Worm (Caenorhabditis elegans) whole organism, young adult: ENCODE results near the gene clp-4.

Experiments
- B0019.2 ChIP-seq: fragments of 200-800 bp; sonication (Bioruptor generic); conservative IDR thresholded peaks from 2 replicates; pipeline ENCODE4 v1.3.6; 2022; ENCODE audit warnings: missing genetic modification reagents, missing genetic modification characterization, missing compliant biosample characterization
- D2030.7 ChIP-seq: fragments of 200-800 bp; sonication (Bioruptor generic); IDR thresholded peaks from 2 replicates; pipeline ENCODE4 v1.3.6; 2022; ENCODE audit warnings: missing genetic modification reagents, missing genetic modification characterization, missing compliant biosample characterization
- F37B4.10 ChIP-seq: fragments of 200-800 bp; sonication (Bioruptor generic); IDR thresholded peaks from 2 replicates; pipeline ENCODE4 v1.3.6; 2022; ENCODE audit warnings: missing genetic modification characterization, missing compliant biosample characterization
- K12H6.12 ChIP-seq: fragments of 200-800 bp; sonication (Bioruptor generic); optimal IDR thresholded peaks from 2 replicates; lab custom pipeline; 2018; ENCODE audit warnings: mild to moderate bottlenecking, missing genetic modification characterization, missing compliant biosample characterization
- T07F8.4 ChIP-seq: sonication (generic microtip); optimal IDR thresholded peaks from 2 replicates; lab custom pipeline; 2016; ENCODE audit warnings: mild to moderate bottlenecking, missing genetic modification characterization, moderate library complexity, missing compliant biosample characterization
- Y53F4B.3 ChIP-seq: fragments of 200-800 bp; sonication (Bioruptor generic); IDR thresholded peaks from 2 replicates; pipeline ENCODE4 v1.3.6; 2022; ENCODE audit warnings: missing genetic modification reagents, missing genetic modification characterization, missing compliant biosample characterization
- Y53G8AR.9 ChIP-seq: fragments of 200-800 bp; sonication (Bioruptor generic); conservative IDR thresholded peaks from 2 replicates; pipeline ENCODE4 v1.3.6; 2022; ENCODE audit warnings: missing genetic modification reagents, missing genetic modification characterization, missing compliant biosample characterization
- Y56A3A.18 ChIP-seq: fragments of 200-800 bp; sonication (Bioruptor generic); IDR thresholded peaks from 2 replicates; pipeline ENCODE4 v1.3.6; 2022; ENCODE audit warnings: missing genetic modification reagents, missing genetic modification characterization, missing compliant biosample characterization
- Y95B8A.8 ChIP-seq: fragments of 200-800 bp; sonication (Bioruptor generic); IDR thresholded peaks from 2 replicates; pipeline ENCODE4 v1.3.6; 2022; ENCODE audit warnings: missing genetic modification reagents, missing genetic modification characterization, missing compliant biosample characterization
- aptf-2 ChIP-seq: fragments of 200-800 bp; sonication (Bioruptor generic); conservative IDR thresholded peaks from 2 replicates; pipeline ENCODE4 v1.3.6; 2022; ENCODE audit warnings: missing genetic modification reagents, missing genetic modification characterization, missing compliant biosample characterization
- aptf-3 ChIP-seq: fragments of 200-800 bp; sonication (Bioruptor generic); IDR thresholded peaks from 2 replicates; pipeline ENCODE4 v1.3.6; 2022; ENCODE audit warnings: missing genetic modification characterization, missing compliant biosample characterization
- athp-1 ChIP-seq: sonication (generic microtip); optimal IDR thresholded peaks from 2 replicates; lab custom pipeline; 2017; ENCODE audit warnings: mild to moderate bottlenecking, missing genetic modification characterization, missing compliant biosample characterization
- attf-5 ChIP-seq: fragments of 200-800 bp; sonication (Bioruptor generic); optimal IDR thresholded peaks from 2 replicates; lab custom pipeline; 2018; ENCODE audit warnings: mild to moderate bottlenecking, missing genetic modification characterization, missing compliant biosample characterization
- cebp-1 ChIP-seq, 2 experiments: fragments of 200-800 bp in 1 of 2; sonication (Bioruptor generic) in 1 of 2; sonication (generic microtip) in 1 of 2; IDR thresholded peaks in 1 of 2; optimal IDR thresholded peaks in 1 of 2; 2 replicates each; pipeline versions ENCODE4 v1.3.6 to Lab custom; 2017 to 2022; ENCODE audit warnings: missing compliant biosample characterization in 2 of 2, missing genetic modification characterization in 2 of 2, mild to moderate bottlenecking in 1 of 2, missing genetic modification reagents in 1 of 2, moderate library complexity in 1 of 2
- ceh-91 ChIP-seq: fragments of 200-800 bp; sonication (Bioruptor generic); IDR thresholded peaks from 2 replicates; pipeline ENCODE4 v1.3.6; 2022; ENCODE audit warnings: missing genetic modification reagents, missing genetic modification characterization, missing compliant biosample characterization
- chd-7 ChIP-seq: sonication (generic microtip); optimal IDR thresholded peaks from 2 replicates; lab custom pipeline; 2016; ENCODE audit warnings: mild to moderate bottlenecking, missing genetic modification characterization, moderate library complexity, missing compliant biosample characterization
- die-1 ChIP-seq: sonication (generic microtip); optimal IDR thresholded peaks from 2 replicates; lab custom pipeline; 2016; ENCODE audit warnings: missing genotype, mild to moderate bottlenecking, missing genetic modification characterization, missing compliant biosample characterization
- dpl-1 ChIP-seq: fragments of 150-350 bp; optimal IDR thresholded peaks from 2 replicates; lab custom pipeline; 2014; ENCODE audit warnings: missing biosample characterization, missing genetic modification reagents, missing genetic modification characterization
- efl-1 ChIP-seq: fragments of 150-350 bp; optimal IDR thresholded peaks from 2 replicates; lab custom pipeline; 2014; ENCODE audit warnings: missing biosample characterization, missing genetic modification reagents, missing genetic modification characterization
- egl-18 ChIP-seq: fragments of 200-800 bp; sonication (Bioruptor generic); IDR thresholded peaks from 2 replicates; pipeline ENCODE4 v1.3.6; 2022; ENCODE audit warnings: missing genetic modification reagents, missing genetic modification characterization, missing compliant biosample characterization
- ekl-4 ChIP-seq: fragments of 200-800 bp; sonication (Bioruptor generic); IDR thresholded peaks from 2 replicates; pipeline ENCODE4 v1.3.6; 2022; ENCODE audit warnings: missing genetic modification reagents, missing genetic modification characterization, missing compliant biosample characterization
- hmg-1.2 ChIP-seq: fragments of 200-800 bp; sonication (Bioruptor generic); IDR thresholded peaks from 2 replicates; pipeline ENCODE4 v1.3.6; 2022; ENCODE audit warnings: missing genetic modification reagents, missing genetic modification characterization, missing compliant biosample characterization
- hsf-1 ChIP-seq: fragments of 200-800 bp; sonication (Bioruptor generic); IDR thresholded peaks from 2 replicates; pipeline ENCODE4 v1.3.6; 2022; ENCODE audit warnings: missing genetic modification reagents, missing genetic modification characterization, missing compliant biosample characterization
- lag-1 ChIP-seq: fragments of 200-800 bp; sonication (Bioruptor generic); IDR thresholded peaks from 2 replicates; pipeline ENCODE4 v1.3.6; 2022; ENCODE audit warnings: missing genetic modification reagents, missing genetic modification characterization, missing compliant biosample characterization
- let-607 ChIP-seq, 2 experiments: fragments of 200-800 bp in 1 of 2; sonication (Bioruptor generic) in 1 of 2; sonication (generic microtip) in 1 of 2; optimal IDR thresholded peaks; 2 replicates each; lab custom pipeline; 2016 to 2018; ENCODE audit warnings: mild to moderate bottlenecking in 2 of 2, missing compliant biosample characterization in 2 of 2, missing genetic modification characterization in 2 of 2, moderate library complexity in 2 of 2, missing genotype in 1 of 2
- lin-35 ChIP-seq, 3 experiments: fragments of 150-350 bp in 2 of 3; sonication (generic microtip) in 1 of 3; optimal IDR thresholded peaks; 2 replicates each; lab custom pipeline; 2014 to 2018; ENCODE audit warnings: missing biosample characterization in 3 of 3, missing genetic modification characterization in 3 of 3, missing genetic modification reagents in 3 of 3
- lin-40 ChIP-seq: sonication (generic microtip); optimal IDR thresholded peaks from 2 replicates; lab custom pipeline; 2016; ENCODE audit warnings: missing genetic modification characterization, mild to moderate bottlenecking, missing compliant biosample characterization, missing genotype, missing genetic modification reagents
- madf-3 ChIP-seq: fragments of 200-800 bp; sonication (Bioruptor generic); IDR thresholded peaks from 2 replicates; pipeline ENCODE4 v1.3.6; 2022; ENCODE audit warnings: missing genetic modification reagents, missing genetic modification characterization, missing compliant biosample characterization
- madf-6 ChIP-seq: fragments of 200-800 bp; sonication (Bioruptor generic); IDR thresholded peaks from 2 replicates; pipeline ENCODE4 v1.3.6; 2022; ENCODE audit warnings: missing genetic modification reagents, missing genetic modification characterization, missing compliant biosample characterization
- madf-8 ChIP-seq: fragments of 200-800 bp; sonication (Bioruptor generic); conservative IDR thresholded peaks from 2 replicates; pipeline ENCODE4 v1.3.6; 2022; ENCODE audit warnings: missing genetic modification reagents, missing genetic modification characterization, missing compliant biosample characterization
- nhr-120 ChIP-seq: fragments of 200-800 bp; sonication (Bioruptor generic); IDR thresholded peaks from 2 replicates; pipeline ENCODE4 v1.3.6; 2022; ENCODE audit warnings: missing genetic modification characterization, missing compliant biosample characterization
- nhr-27 ChIP-seq: fragments of 200-800 bp; sonication (Bioruptor generic); optimal IDR thresholded peaks from 2 replicates; lab custom pipeline; 2018; ENCODE audit warnings: mild to moderate bottlenecking, missing genetic modification characterization, moderate library complexity, missing compliant biosample characterization
- pha-4 ChIP-seq: fragments of 150-350 bp; sonication (generic microtip); optimal IDR thresholded peaks from 2 replicates; lab custom pipeline; 2014; ENCODE audit warnings: missing biosample characterization, missing genetic modification reagents, missing genetic modification characterization
- repo-1 ChIP-seq: sonication (generic microtip); optimal IDR thresholded peaks from 2 replicates; lab custom pipeline; 2017; ENCODE audit warnings: mild to moderate bottlenecking, missing genetic modification characterization, missing compliant biosample characterization
- sdz-38 ChIP-seq: sonication (generic microtip); optimal IDR thresholded peaks from 2 replicates; lab custom pipeline; 2016; ENCODE audit warnings: missing genotype, missing genetic modification characterization, missing compliant biosample characterization
- snpc-3.4 ChIP-seq: sonication (generic microtip); optimal IDR thresholded peaks from 2 replicates; lab custom pipeline; 2017; ENCODE audit warnings: missing genetic modification characterization, mild to moderate bottlenecking, missing compliant biosample characterization, antibody characterized with exemption, moderate library complexity, missing genotype, missing genetic modification reagents
- snpc-4 ChIP-seq, 5 experiments: fragments of 150-350 bp in 1 of 5; sonication (generic microtip) in 4 of 5; optimal IDR thresholded peaks; 2 replicates each; lab custom pipeline; 2014 to 2018; ENCODE audit warnings: missing genetic modification characterization in 5 of 5, missing biosample characterization in 3 of 5, antibody characterized with exemption in 2 of 5, mild to moderate bottlenecking in 2 of 5, missing compliant biosample characterization in 2 of 5, missing genotype in 2 of 5, moderate library complexity in 2 of 5, missing genetic modification reagents in 1 of 5
- sptf-2 ChIP-seq: fragments of 200-800 bp; sonication (Bioruptor generic); optimal IDR thresholded peaks from 2 replicates; lab custom pipeline; 2018; ENCODE audit warnings: mild to moderate bottlenecking, missing genetic modification characterization, missing compliant biosample characterization
- zim-3 ChIP-seq: sonication (generic microtip); optimal IDR thresholded peaks from 2 replicates; lab custom pipeline; 2017; ENCODE audit warnings: mild to moderate bottlenecking, missing genetic modification characterization, moderate library complexity, missing compliant biosample characterization
- ztf-18 ChIP-seq: sonication (generic microtip); optimal IDR thresholded peaks from 2 replicates; lab custom pipeline; 2016; ENCODE audit warnings: missing genotype, mild to moderate bottlenecking, missing genetic modification characterization, missing compliant biosample characterization
- ztf-25 ChIP-seq: fragments of 200-800 bp; sonication (Bioruptor generic); IDR thresholded peaks from 2 replicates; pipeline ENCODE4 v1.3.6; 2022; ENCODE audit warnings: missing genetic modification reagents, missing genetic modification characterization, missing compliant biosample characterization
- ztf-6 ChIP-seq: fragments of 200-800 bp; sonication (Bioruptor generic); IDR thresholded peaks from 2 replicates; pipeline ENCODE4 v1.3.6; 2022; ENCODE audit warnings: missing genetic modification reagents, missing genetic modification characterization, missing compliant biosample characterization

clp-4 gene

DNA sequence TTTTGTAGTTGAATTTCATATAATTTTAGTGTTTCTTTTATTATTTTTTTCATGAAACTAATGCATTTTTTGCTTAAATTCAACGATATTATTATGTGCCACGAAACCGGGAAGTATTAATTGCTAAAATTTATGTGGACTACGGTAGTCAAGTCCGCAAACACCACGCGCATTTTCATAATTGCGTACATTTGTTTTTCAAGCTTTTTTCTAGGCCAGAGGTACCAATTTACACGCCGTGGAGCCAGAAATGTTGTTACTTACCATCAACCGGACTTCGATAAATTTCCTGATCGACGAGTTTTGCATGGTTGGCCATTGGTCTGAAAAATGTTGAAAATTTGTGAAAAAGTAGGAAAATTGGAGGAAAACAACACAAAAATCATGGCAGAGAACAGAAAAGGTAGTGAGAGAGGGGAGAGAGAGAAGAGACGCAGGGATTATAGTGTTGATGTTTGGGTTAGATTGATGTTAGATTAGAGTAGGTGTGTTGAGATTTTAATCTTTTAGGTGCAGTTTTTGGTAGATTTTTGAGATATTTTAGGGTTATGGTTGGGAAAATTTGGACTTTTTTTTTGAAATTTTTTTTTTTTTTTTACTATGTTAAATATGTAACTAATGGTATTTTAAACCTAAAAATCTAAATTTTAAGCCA, at the start of gene clp-4:
Gene clp-4, minus strand, starts transcription at position 323 of the 655 bp plus-strand sequence.
- TF ChIP-seq hmg-1.2 (GFP tag; lab: Robert Waterston, UW): peak; percentile 6; the same call in 1 of the 2 replicates
- no peak for TF ChIP-seq ztf-18 (tag; lab: Kevin White, UChicago)
- TF ChIP-seq madf-3: no peak
- no peak for TF ChIP-seq Y56A3A.18 (GFP tag; lab: Robert Waterston, UW)

DNA sequence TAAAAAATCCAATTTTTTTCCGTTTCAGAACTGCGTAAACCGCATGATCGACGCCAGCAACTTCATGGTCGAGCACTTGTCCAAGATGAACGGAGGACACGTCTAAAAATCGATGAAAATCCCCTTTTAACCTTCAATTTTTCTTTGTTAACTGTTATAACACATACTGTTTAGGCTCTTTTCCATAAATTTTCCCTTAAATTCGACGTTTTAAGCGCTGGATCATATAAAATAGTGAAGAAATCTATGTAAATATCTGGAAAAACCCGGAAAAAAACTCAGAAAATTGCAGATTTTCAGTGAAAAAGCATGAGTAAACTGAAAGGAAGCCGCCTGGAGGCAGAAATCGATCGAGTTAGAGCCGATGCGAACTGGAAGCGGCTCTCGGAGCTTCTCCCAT, 42.0 kb upstream of the clp-4 start, which contains the start of gene ttc-7:
Gene ttc-7, plus strand, starts transcription at position 301 of the 400 bp plus-strand sequence.
- no peak for TF ChIP-seq repo-1
- no peak for TF ChIP-seq cebp-1 (GFP tag; IDR thresholded peaks at IDR 0.05; lab: Robert Waterston, UW)
- no peak for TF ChIP-seq cebp-1 (tag; optimal IDR thresholded peaks at IDR 0.05; lab: Kevin White, UChicago)
- no peak for TF ChIP-seq T07F8.4 (tag; lab: Kevin White, UChicago)
- TF ChIP-seq zim-3: no peak
- TF ChIP-seq sptf-2: no peak
- no peak for TF ChIP-seq dpl-1 (GFP tag; lab: Kevin White, UChicago)
- TF ChIP-seq pha-4: no peak
- no peak for TF ChIP-seq hsf-1 (GFP tag; lab: Robert Waterston, UW)

DNA sequence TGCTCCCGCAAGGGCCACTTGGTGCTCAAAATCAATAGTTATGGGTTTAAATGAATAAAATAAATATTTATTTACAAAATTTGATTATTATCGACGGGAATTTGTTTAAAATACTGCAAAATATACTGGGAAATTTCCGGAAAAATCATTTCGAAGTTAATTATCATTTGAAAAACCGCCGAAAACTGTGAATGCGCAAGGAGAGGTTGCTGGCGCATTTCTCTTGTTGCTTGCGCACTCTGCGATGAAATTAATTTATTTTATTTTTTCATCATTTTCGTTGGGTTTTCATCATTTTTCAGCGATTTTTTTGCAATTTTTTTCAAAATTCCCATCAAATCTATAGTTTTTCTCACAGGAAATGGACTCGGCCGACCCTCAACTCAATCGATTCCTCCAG, 41.4 kb upstream of the clp-4 start, which contains the start of gene ddp-1:
Gene ddp-1, plus strand, starts transcription at position 357 of the 400 bp plus-strand sequence.
- TF ChIP-seq repo-1 (peak; percentile 96), aptf-3 (no peak), D2030.7 (GFP tag; lab: Robert Waterston, UW) (peak; percentile 88), egl-18 (peak; percentile 72; the same call in 1 of the 2 replicates), sdz-38 (tag; lab: Kevin White, UChicago) (no peak), Y56A3A.18 (GFP tag; lab: Robert Waterston, UW) (peak; percentile 97), hmg-1.2 (GFP tag; lab: Robert Waterston, UW) (peak; percentile 77), B0019.2 (GFP tag; lab: Robert Waterston, UW) (peak; percentile 84), lin-40 (tag; lab: Kevin White, UChicago) (peak; percentile 96), K12H6.12 (tag; lab: Kevin White, UChicago) (peak; percentile 63), nhr-27 (tag; lab: Kevin White, UChicago) (peak; percentile 55), Y95B8A.8 (GFP tag; lab: Robert Waterston, UW) (peak; percentile 82; the same call in 1 of the 2 replicates), nhr-120 (GFP tag; lab: Robert Waterston, UW) (no peak), madf-8 (peak; percentile 73), ekl-4 (GFP tag; lab: Robert Waterston, UW) (peak; percentile 98), chd-7 (tag; lab: Kevin White, UChicago) (peak; percentile 85), Y53F4B.3 (GFP tag; lab: Robert Waterston, UW) (0 out of 2 replicates have a peak, but pooled peaks have one; percentile 22), hsf-1 (GFP tag; lab: Robert Waterston, UW) (peak; percentile 85), attf-5 (GFP tag; lab: Kevin White, UChicago) (peak; percentile 93), athp-1 (tag; lab: Kevin White, UChicago) (peak; percentile 93), aptf-2 (no peak), ceh-91 (peak; percentile 67; the same call in 1 of the 2 replicates), Y53G8AR.9 (GFP tag; lab: Robert Waterston, UW) (peak; percentile 99), madf-6 (GFP tag; lab: Robert Waterston, UW) (peak; percentile 94), ztf-25 (GFP tag; lab: Robert Waterston, UW) (no peak), lag-1 (GFP tag; lab: Robert Waterston, UW) (0 out of 2 replicates have a peak, but pooled peaks have one; percentile 63), ztf-6 (GFP tag; lab: Robert Waterston, UW) (no peak), snpc-4 (GFP tag; optimal IDR thresholded peaks at IDR 0.05; lab: Kevin White, UChicago) (peak; percentile 70), snpc-4 (tag; optimal IDR thresholded peaks at IDR 0.05; lab: Kevin White, UChicago) (peak; percentile 34 to 81 (median 64)), efl-1 (GFP tag; lab: Kevin White, UChicago) (peak; percentile 95), snpc-3.4 (tag; lab: Kevin White, UChicago) (peak; percentile 96), lin-35 (GFP tag; optimal IDR thresholded peaks at IDR 0.05; lab: Kevin White, UChicago) (peak; percentile 93 to 99 (median 95)), let-607 (tag; optimal IDR thresholded peaks at IDR 0.05; lab: Kevin White, UChicago) (peak; percentile 45 to 67), die-1 (peak; percentile 73), F37B4.10 (no peak)
